Fruit fly (Drosophila melanogaster) whole organism, embryonic: ENCODE measurements around the gene CG43291.
A peak's percentile ranks its signal among the peaks of the same experiment; 100 is the strongest.

Experiments
- Adf1 ChIP-seq: fragments of 200-800 bp; sonication (Bioruptor generic); IDR thresholded peaks from 2 replicates; pipeline ENCODE4 v1.3.6; 2022; ENCODE audit warnings: missing biosample characterization, missing genetic modification characterization
- B-H2 ChIP-seq: fragments of 200-800 bp; sonication (Bioruptor generic); optimal IDR thresholded peaks from 2 replicates; lab custom pipeline; 2018; ENCODE audit warnings: missing biosample characterization, mild to moderate bottlenecking, missing genetic modification characterization
- Bdp1 ChIP-seq: fragments of 200-800 bp; sonication (Bioruptor generic); optimal IDR thresholded peaks from 3 replicates; lab custom pipeline; 2016; ENCODE audit warnings: missing biosample characterization, missing genetic modification characterization
- BtbVII ChIP-seq: fragments of 200-800 bp; sonication (Bioruptor generic); optimal IDR thresholded peaks from 3 replicates; lab custom pipeline; 2017; ENCODE audit warnings: missing biosample characterization, mild to moderate bottlenecking, missing genetic modification characterization
- CG10147 ChIP-seq: fragments of 200-800 bp; sonication (Bioruptor generic); optimal IDR thresholded peaks from 2 replicates; lab custom pipeline; 2019; ENCODE audit warnings: missing biosample characterization, mild to moderate bottlenecking, missing genetic modification characterization, moderate library complexity
- CG10431 ChIP-seq: fragments of 200-800 bp; sonication (Bioruptor generic); optimal IDR thresholded peaks from 3 replicates; lab custom pipeline; 2018; ENCODE audit warnings: missing biosample characterization, mild to moderate bottlenecking, missing genetic modification characterization
- CG11093 ChIP-seq: fragments of 200-800 bp; sonication (Bioruptor generic); IDR thresholded peaks from 3 replicates; pipeline ENCODE4 v1.3.6; 2022; ENCODE audit warnings: missing biosample characterization, missing genetic modification characterization
- CG13624 ChIP-seq: fragments of 200-800 bp; sonication (Bioruptor generic); optimal IDR thresholded peaks from 2 replicates; lab custom pipeline; 2016; ENCODE audit warnings: missing biosample characterization, missing genetic modification characterization
- CG14667 ChIP-seq: fragments of 200-800 bp; sonication (Bioruptor generic); IDR thresholded peaks from 2 replicates; pipeline ENCODE4 v1.3.6; 2022; ENCODE audit warnings: missing biosample characterization, missing genetic modification characterization
- CG15269 ChIP-seq: fragments of 200-800 bp; sonication (Bioruptor generic); optimal IDR thresholded peaks from 2 replicates; lab custom pipeline; 2018; ENCODE audit warnings: missing biosample characterization, mild to moderate bottlenecking, missing genetic modification characterization, moderate library complexity
- CG17361 ChIP-seq: fragments of 200-800 bp; sonication (Bioruptor generic); IDR thresholded peaks from 3 replicates; pipeline ENCODE4 v1.3.6; 2022; ENCODE audit warnings: missing biosample characterization, missing genetic modification characterization
- CG18619 ChIP-seq: fragments of 200-800 bp; sonication (Bioruptor generic); optimal IDR thresholded peaks from 3 replicates; lab custom pipeline; 2017; ENCODE audit warnings: missing biosample characterization, mild to moderate bottlenecking, missing genetic modification characterization
- CG2875 ChIP-seq: fragments of 200-800 bp; sonication (Bioruptor generic); optimal IDR thresholded peaks from 2 replicates; lab custom pipeline; 2017; ENCODE audit warnings: missing biosample characterization, mild to moderate bottlenecking, missing genetic modification characterization, missing genetic modification reagents
- CG33557 ChIP-seq: fragments of 200-800 bp; sonication (Bioruptor generic); optimal IDR thresholded peaks from 2 replicates; lab custom pipeline; 2019; ENCODE audit warnings: missing biosample characterization, mild to moderate bottlenecking, missing genetic modification characterization, moderate library complexity
- CG4282 ChIP-seq: fragments of 200-800 bp; sonication (Bioruptor generic); optimal IDR thresholded peaks from 2 replicates; lab custom pipeline; 2016; ENCODE audit warnings: missing biosample characterization, missing genetic modification characterization
- CG4707 ChIP-seq: fragments of 200-800 bp; sonication (Bioruptor generic); optimal IDR thresholded peaks from 2 replicates; lab custom pipeline; 2018; ENCODE audit warnings: missing biosample characterization, mild to moderate bottlenecking, missing genetic modification characterization, moderate library complexity
- CG7271 ChIP-seq: fragments of 200-800 bp; sonication (Bioruptor generic); optimal IDR thresholded peaks from 2 replicates; lab custom pipeline; 2018; ENCODE audit warnings: missing biosample characterization, mild to moderate bottlenecking, missing genetic modification characterization, moderate library complexity
- CG7556 ChIP-seq: fragments of 200-800 bp; sonication (Bioruptor generic); optimal IDR thresholded peaks from 2 replicates; lab custom pipeline; 2017; ENCODE audit warnings: missing biosample characterization, mild to moderate bottlenecking, missing genetic modification characterization
- CG7963 ChIP-seq: fragments of 200-800 bp; sonication (Bioruptor generic); IDR thresholded peaks from 3 replicates; pipeline ENCODE4 v1.3.6; 2022; ENCODE audit warnings: missing biosample characterization, missing genetic modification characterization; ENCODE audit not compliant: partially characterized antibody
- CG8765 ChIP-seq: fragments of 200-800 bp; sonication (Bioruptor generic); IDR thresholded peaks from 2 replicates; pipeline ENCODE4 v1.3.6; 2022; ENCODE audit warnings: missing biosample characterization, missing genetic modification characterization
- CG9215 ChIP-seq: fragments of 200-800 bp; sonication (Bioruptor generic); IDR thresholded peaks from 2 replicates; pipeline ENCODE4 v1.3.6; 2022; ENCODE audit warnings: missing biosample characterization, missing genetic modification characterization
- CG9817 ChIP-seq: fragments of 200-800 bp; sonication (Bioruptor generic); optimal IDR thresholded peaks from 2 replicates; lab custom pipeline; 2018; ENCODE audit warnings: missing biosample characterization, mild to moderate bottlenecking, missing genetic modification characterization, moderate library complexity
- D19A ChIP-seq: fragments of 200-800 bp; optimal IDR thresholded peaks from 3 replicates; lab custom pipeline; 2019; ENCODE audit warnings: missing biosample characterization, mild to moderate bottlenecking, missing genetic modification characterization, moderate library complexity
- D19B ChIP-seq: fragments of 200-800 bp; sonication (Bioruptor generic); optimal IDR thresholded peaks from 2 replicates; lab custom pipeline; 2017; ENCODE audit warnings: missing biosample characterization, mild to moderate bottlenecking, missing genetic modification characterization
- Dbx ChIP-seq: fragments of 200-800 bp; sonication (Bioruptor generic); IDR thresholded peaks from 3 replicates; pipeline ENCODE4 v1.3.6; 2022; ENCODE audit warnings: missing biosample characterization, missing genetic modification characterization
- Deaf1 ChIP-seq: fragments of 200-800 bp; optimal IDR thresholded peaks from 3 replicates; lab custom pipeline; 2019; ENCODE audit warnings: missing biosample characterization, mild to moderate bottlenecking, missing genetic modification characterization, moderate library complexity
- Dek ChIP-seq: fragments of 200-800 bp; sonication (Bioruptor generic); optimal IDR thresholded peaks from 3 replicates; lab custom pipeline; 2019; ENCODE audit warnings: missing biosample characterization, mild to moderate bottlenecking, missing genetic modification characterization, moderate library complexity
- E2f2 ChIP-seq: fragments of 200-800 bp; sonication (Bioruptor generic); IDR thresholded peaks from 2 replicates; pipeline ENCODE4 v1.3.6; 2022; ENCODE audit warnings: missing biosample characterization, missing genetic modification characterization
- Hand ChIP-seq: fragments of 200-800 bp; sonication (Bioruptor generic); optimal IDR thresholded peaks from 2 replicates; lab custom pipeline; 2017; ENCODE audit warnings: mild to moderate bottlenecking, missing biosample characterization, missing genetic modification reagents, missing genetic modification characterization
- Hr51 ChIP-seq, 2 experiments: fragments of 200-800 bp; sonication (Bioruptor generic); optimal IDR thresholded peaks; 2 replicates in 1 of 2; 3 replicates in 1 of 2; lab custom pipeline; 2016 to 2018; ENCODE audit warnings: missing biosample characterization in 2 of 2, missing genetic modification characterization in 2 of 2, mild to moderate bottlenecking in 1 of 2, moderate library complexity in 1 of 2
- Spps ChIP-seq: fragments of 200-800 bp; sonication (Bioruptor generic); optimal IDR thresholded peaks from 2 replicates; lab custom pipeline; 2018; ENCODE audit warnings: missing biosample characterization, mild to moderate bottlenecking, missing genetic modification characterization
- Ssrp ChIP-seq: fragments of 200-800 bp; sonication (Bioruptor generic); optimal IDR thresholded peaks from 2 replicates; lab custom pipeline; 2018; ENCODE audit warnings: missing biosample characterization, mild to moderate bottlenecking, missing genetic modification characterization, moderate library complexity
- Usf ChIP-seq: fragments of 200-800 bp; sonication (Bioruptor generic); optimal IDR thresholded peaks from 2 replicates; lab custom pipeline; 2017; ENCODE audit warnings: missing genotype, missing biosample characterization, missing genetic modification characterization
- abd-A ChIP-seq: fragments of 200-800 bp; sonication (Bioruptor generic); optimal IDR thresholded peaks from 3 replicates; lab custom pipeline; 2019; ENCODE audit warnings: missing biosample characterization, mild to moderate bottlenecking, missing genetic modification characterization, moderate library complexity
- al ChIP-seq: fragments of 200-800 bp; sonication (Bioruptor generic); IDR thresholded peaks from 2 replicates; pipeline ENCODE4 v1.3.6; 2022; ENCODE audit warnings: missing biosample characterization, missing genetic modification characterization
- ap ChIP-seq: fragments of 200-800 bp; sonication (Bioruptor generic); IDR thresholded peaks from 2 replicates; pipeline ENCODE4 v1.3.6; 2022; ENCODE audit warnings: missing biosample characterization, missing genetic modification characterization
- bigmax ChIP-seq: fragments of 200-800 bp; sonication (Bioruptor generic); optimal IDR thresholded peaks from 2 replicates; lab custom pipeline; 2018; ENCODE audit warnings: missing biosample characterization, mild to moderate bottlenecking, missing genetic modification characterization
- btn ChIP-seq: fragments of 200-800 bp; sonication (Bioruptor generic); optimal IDR thresholded peaks from 2 replicates; lab custom pipeline; 2016; ENCODE audit warnings: missing biosample characterization, missing genetic modification characterization
- chif ChIP-seq, 2 experiments: fragments of 200-800 bp; sonication (Bioruptor generic); optimal IDR thresholded peaks; 3 replicates each; lab custom pipeline; 2016; ENCODE audit warnings: missing biosample characterization in 2 of 2, missing genetic modification characterization in 2 of 2
- da ChIP-seq: fragments of 200-800 bp; sonication (Bioruptor generic); optimal IDR thresholded peaks from 2 replicates; lab custom pipeline; 2016; ENCODE audit warnings: missing biosample characterization, missing genetic modification characterization
- fd64A ChIP-seq: fragments of 200-800 bp; sonication (Bioruptor generic); optimal IDR thresholded peaks from 3 replicates; lab custom pipeline; 2018; ENCODE audit warnings: missing biosample characterization, mild to moderate bottlenecking, missing genetic modification characterization
- ftz-f1 ChIP-seq: fragments of 200-800 bp; sonication (Bioruptor generic); optimal IDR thresholded peaks from 2 replicates; lab custom pipeline; 2016; ENCODE audit warnings: missing biosample characterization, missing genetic modification characterization
- jigr1 ChIP-seq: fragments of 200-800 bp; sonication (Bioruptor generic); IDR thresholded peaks from 3 replicates; pipeline ENCODE4 v1.3.6; 2022; ENCODE audit warnings: missing biosample characterization, missing genetic modification characterization
- jumu ChIP-seq: fragments of 200-800 bp; sonication (Bioruptor generic); optimal IDR thresholded peaks from 3 replicates; lab custom pipeline; 2016; ENCODE audit warnings: missing biosample characterization, missing genetic modification characterization
- pros ChIP-seq: fragments of 200-800 bp; sonication (Bioruptor generic); optimal IDR thresholded peaks from 3 replicates; lab custom pipeline; 2019; ENCODE audit warnings: missing biosample characterization, mild to moderate bottlenecking, missing genetic modification characterization, moderate library complexity
- pum ChIP-seq: fragments of 200-800 bp; sonication (Bioruptor generic); optimal IDR thresholded peaks from 2 replicates; lab custom pipeline; 2016; ENCODE audit warnings: missing biosample characterization, missing genetic modification characterization
- sna ChIP-seq: fragments of 200-800 bp; sonication (Bioruptor generic); IDR thresholded peaks from 2 replicates; pipeline ENCODE4 v1.3.6; 2022; ENCODE audit warnings: missing biosample characterization, missing genetic modification characterization; ENCODE audit not compliant: partially characterized antibody
- unc-4 ChIP-seq: fragments of 200-800 bp; sonication (Bioruptor generic); IDR thresholded peaks from 2 replicates; pipeline ENCODE4 v1.3.6; 2022; ENCODE audit warnings: missing biosample characterization, missing genetic modification characterization; ENCODE audit not compliant: partially characterized antibody
- z ChIP-seq: fragments of 200-800 bp; sonication (Bioruptor generic); IDR thresholded peaks from 3 replicates; pipeline ENCODE4 v1.3.6; 2022; ENCODE audit warnings: missing biosample characterization, missing genetic modification characterization
- zen ChIP-seq: fragments of 200-800 bp; sonication (Bioruptor generic); optimal IDR thresholded peaks from 3 replicates; lab custom pipeline; 2018; ENCODE audit warnings: missing biosample characterization, mild to moderate bottlenecking, missing genetic modification characterization, moderate library complexity

Gene CG43291

dm6 chr3R:14279311-14279998 is 35.0 kb upstream of the CG43291 start (continued):
- TF ChIP-seq Dek, result no peak
- TF ChIP-seq fd64A (GFP tag; lab: Kevin White, UChicago), result no peak
- TF ChIP-seq Hand (GFP tag; lab: Kevin White, UChicago), result no peak
- TF ChIP-seq Spps (tag; lab: Kevin White, UChicago), result no peak
- TF ChIP-seq ap (GFP tag; lab: Robert Waterston, UW), result no peak
- TF ChIP-seq da (GFP tag; lab: Kevin White, UChicago), result no peak
- peak; percentile 39; the same call in 1 of the 3 replicates for TF ChIP-seq CG17361 (GFP tag; lab: Robert Waterston, UW)
- TF ChIP-seq al (GFP tag; lab: Robert Waterston, UW), result no peak
- TF ChIP-seq pum (GFP tag; lab: Kevin White, UChicago), result no peak
- TF ChIP-seq btn (GFP tag; lab: Kevin White, UChicago), result no peak
- TF ChIP-seq Deaf1, result no peak
- TF ChIP-seq CG9817 (tag; lab: Kevin White, UChicago), result no peak
- TF ChIP-seq chif (GFP tag; optimal IDR thresholded peaks at IDR 0.05; lab: Kevin White, UChicago), result no peak
- TF ChIP-seq CG14667 (GFP tag; lab: Robert Waterston, UW), result no peak
- no peak for TF ChIP-seq CG7271 (tag; lab: Kevin White, UChicago)
- TF ChIP-seq CG10147, result peak; percentile 27
- TF ChIP-seq D19A, result peak; percentile 43
- TF ChIP-seq CG7963 (GFP tag; lab: Robert Waterston, UW), result no peak
- no peak for TF ChIP-seq CG4707 (GFP tag; lab: Kevin White, UChicago)
- TF ChIP-seq CG13624 (GFP tag; lab: Kevin White, UChicago), result no peak
- TF ChIP-seq CG2875 (GFP tag; lab: Kevin White, UChicago), result peak; percentile 18
- TF ChIP-seq pros (GFP tag; lab: Kevin White, UChicago), result no peak
- no peak for TF ChIP-seq jigr1
- TF ChIP-seq Dbx (GFP tag; lab: Robert Waterston, UW), result no peak
- TF ChIP-seq Adf1 (GFP tag; lab: Robert Waterston, UW), result no peak
- peak; percentile 40 for TF ChIP-seq CG15269
- TF ChIP-seq bigmax (GFP tag; lab: Kevin White, UChicago), result no peak
- no peak for TF ChIP-seq unc-4 (GFP tag; lab: Robert Waterston, UW)
- no peak for TF ChIP-seq abd-A (tag; lab: Kevin White, UChicago)
- TF ChIP-seq Hr51 (GFP tag; optimal IDR thresholded peaks at IDR 0.05; lab: Kevin White, UChicago), result peak in 1 of 2 experiments; percentile 52
- no peak for TF ChIP-seq CG4282 (GFP tag; lab: Kevin White, UChicago)
- TF ChIP-seq sna (GFP tag; lab: Robert Waterston, UW), result no peak
- no peak for TF ChIP-seq CG18619 (GFP tag; lab: Kevin White, UChicago)
- TF ChIP-seq Usf (GFP tag; lab: Kevin White, UChicago), result no peak
- TF ChIP-seq D19B (GFP tag; lab: Kevin White, UChicago), result no peak
- no peak for TF ChIP-seq jumu
- TF ChIP-seq zen (tag; lab: Kevin White, UChicago), result no peak
- TF ChIP-seq z (GFP tag; lab: Robert Waterston, UW), result peak; percentile 55; the same call in 2 of the 3 replicates
- no peak for TF ChIP-seq E2f2
- TF ChIP-seq ftz-f1 (GFP tag; lab: Kevin White, UChicago), result no peak
- TF ChIP-seq B-H2 (GFP tag; lab: Kevin White, UChicago), result no peak
- 0 out of 2 replicates have a peak, but pooled peaks have one; percentile 15 for TF ChIP-seq CG9215 (GFP tag; lab: Robert Waterston, UW)
- TF ChIP-seq CG11093, result no peak
- TF ChIP-seq Bdp1 (GFP tag; lab: Kevin White, UChicago), result no peak
- TF ChIP-seq CG10431 (GFP tag; lab: Kevin White, UChicago), result no peak
- peak; percentile 20 for TF ChIP-seq CG7556 (GFP tag; lab: Kevin White, UChicago)
- no peak for TF ChIP-seq CG8765
- TF ChIP-seq Ssrp (tag; lab: Kevin White, UChicago), result no peak
- no peak for TF ChIP-seq CG33557 (GFP tag; lab: Kevin White, UChicago)
- no peak for TF ChIP-seq BtbVII (GFP tag; lab: Kevin White, UChicago)
